Worm (Caenorhabditis elegans) whole organism, early embryonic: ENCODE measurements around the gene Y42A5A.3.

Experiments used
- B0310.2 ChIP-seq: sonication (generic microtip); optimal IDR thresholded peaks from 2 replicates; lab custom pipeline; 2016; ENCODE audit warnings: mild to moderate bottlenecking, missing genetic modification characterization, missing compliant biosample characterization
- F13C5.2 ChIP-seq: sonication (generic microtip); optimal IDR thresholded peaks from 2 replicates; lab custom pipeline; 2017; ENCODE audit warnings: mild to moderate bottlenecking, missing genetic modification characterization, inconsistent platforms, missing compliant biosample characterization
- aly-1 ChIP-seq: sonication (generic microtip); optimal IDR thresholded peaks from 2 replicates; lab custom pipeline; 2016; ENCODE audit warnings: missing genetic modification characterization, missing compliant biosample characterization
- ama-1 ChIP-seq: fragments of 150-350 bp; optimal IDR thresholded peaks from 2 replicates; lab custom pipeline; 2014
- ceh-13 ChIP-seq: fragments of 200-800 bp; sonication (Bioruptor generic); optimal IDR thresholded peaks from 2 replicates; lab custom pipeline; 2018; ENCODE audit warnings: mild to moderate bottlenecking, missing genetic modification characterization, missing compliant biosample characterization
- ceh-36 ChIP-seq: sonication (generic microtip); optimal IDR thresholded peaks from 2 replicates; lab custom pipeline; 2016; ENCODE audit warnings: missing genetic modification characterization, inconsistent platforms, missing compliant biosample characterization
- ets-7 ChIP-seq: sonication (generic microtip); optimal IDR thresholded peaks from 2 replicates; lab custom pipeline; 2016; ENCODE audit warnings: missing genotype, missing genetic modification characterization, missing compliant biosample characterization
- flt-1 ChIP-seq: fragments of 200-800 bp; sonication (Bioruptor generic); IDR thresholded peaks from 2 replicates; pipeline ENCODE4 v1.3.6; 2022; ENCODE audit warnings: missing genetic modification characterization, missing compliant biosample characterization
- hmbx-1 ChIP-seq: sonication (generic microtip); optimal IDR thresholded peaks from 2 replicates; lab custom pipeline; 2016; ENCODE audit warnings: mild to moderate bottlenecking, missing genetic modification characterization, missing compliant biosample characterization
- hmg-4 ChIP-seq: fragments of 200-800 bp; sonication (Bioruptor generic); optimal IDR thresholded peaks from 2 replicates; lab custom pipeline; 2018; ENCODE audit warnings: mild to moderate bottlenecking, missing genetic modification characterization, missing compliant biosample characterization
- hnd-1 ChIP-seq: sonication (generic microtip); optimal IDR thresholded peaks from 2 replicates; lab custom pipeline; 2016; ENCODE audit warnings: missing genetic modification characterization, missing compliant biosample characterization
- pes-1 ChIP-seq: fragments of 200-800 bp; sonication (Bioruptor generic); IDR thresholded peaks from 2 replicates; pipeline ENCODE4 v1.3.6; 2022; ENCODE audit warnings: missing genetic modification reagents, missing genetic modification characterization, missing compliant biosample characterization
- scrt-1 ChIP-seq: fragments of 200-800 bp; sonication (Bioruptor generic); IDR thresholded peaks from 2 replicates; pipeline ENCODE4 v1.3.6; 2022; ENCODE audit warnings: missing genetic modification characterization, missing compliant biosample characterization
- sea-1 ChIP-seq: fragments of 200-800 bp; sonication (Bioruptor generic); conservative IDR thresholded peaks from 2 replicates; pipeline ENCODE4 v1.3.6; 2022; ENCODE audit warnings: missing genetic modification characterization, missing compliant biosample characterization
- tbx-11 ChIP-seq: fragments of 200-800 bp; sonication (Bioruptor generic); IDR thresholded peaks from 2 replicates; pipeline ENCODE4 v1.3.6; 2022; ENCODE audit warnings: missing genetic modification characterization, missing compliant biosample characterization
- tbx-37 ChIP-seq: fragments of 200-800 bp; sonication (Bioruptor generic); conservative IDR thresholded peaks from 2 replicates; pipeline ENCODE4 v1.3.6; 2022; ENCODE audit warnings: missing genetic modification reagents, missing genetic modification characterization, missing compliant biosample characterization
- tra-4 ChIP-seq: sonication (generic microtip); optimal IDR thresholded peaks from 2 replicates; lab custom pipeline; 2017; ENCODE audit warnings: missing genetic modification characterization, missing compliant biosample characterization

Y42A5A.3 gene

DNA sequence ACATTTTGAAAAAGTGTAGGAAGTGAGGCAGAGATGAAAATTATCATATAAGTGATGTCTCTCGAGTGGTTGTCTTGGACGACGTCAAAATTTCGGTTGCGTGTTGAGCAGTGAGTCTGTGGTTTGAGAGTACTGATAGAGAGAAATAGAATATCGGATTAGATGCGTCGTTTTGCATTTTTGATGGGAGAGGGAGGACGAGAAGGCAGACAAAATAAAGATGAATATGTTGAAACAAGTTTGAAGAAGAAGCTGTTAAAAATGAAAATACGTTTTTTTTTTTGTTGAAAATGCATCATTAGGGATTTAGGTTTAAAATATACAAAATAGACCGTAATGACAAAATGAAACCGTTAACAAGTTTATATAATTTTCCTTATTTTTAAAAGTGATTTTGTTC is 32.7 kb downstream of the Y42A5A.3 start, which contains the start of gene T04C12.9:
Gene T04C12.9 (minus strand): TSS at position 101 of the 400 bp plus-strand sequence.
- TF ChIP-seq tra-4 (tag; lab: Kevin White, UChicago): no peak
- TF ChIP-seq scrt-1 (GFP tag; lab: Robert Waterston, UW): no peak
- no peak for TF ChIP-seq B0310.2
- no peak for TF ChIP-seq ceh-36 (tag; lab: Kevin White, UChicago)
- no peak for TF ChIP-seq hmg-4 (GFP tag; lab: Kevin White, UChicago)
- no peak for TF ChIP-seq tbx-37
- TF ChIP-seq ama-1: no peak
- no peak for TF ChIP-seq hnd-1 (tag; lab: Kevin White, UChicago)
- TF ChIP-seq hmbx-1 (tag; lab: Kevin White, UChicago): no peak
- no peak for TF ChIP-seq pes-1
- no peak for TF ChIP-seq tbx-11
- TF ChIP-seq ets-7 (tag; lab: Kevin White, UChicago): no peak

DNA sequence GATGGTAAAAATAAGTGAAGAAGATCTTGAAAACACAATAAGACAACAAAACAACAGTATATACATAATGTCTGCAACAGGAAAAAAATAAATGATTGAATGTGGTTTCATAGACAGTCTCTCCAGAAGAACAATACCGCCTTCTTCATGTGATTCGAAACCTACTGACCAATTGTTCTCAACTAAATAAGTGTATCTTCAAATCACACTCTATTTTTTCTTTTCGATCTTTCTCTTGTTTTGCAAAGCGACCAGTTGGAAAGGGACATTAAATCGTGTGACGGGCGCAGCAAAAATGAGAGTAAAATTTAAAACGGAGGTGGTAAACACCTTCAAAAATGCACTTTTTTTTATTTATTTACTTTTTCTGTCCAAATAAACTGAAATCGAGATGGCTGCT is 33.9 kb downstream of the Y42A5A.3 start:
- TF ChIP-seq ceh-13 (GFP tag; lab: Kevin White, UChicago) (no peak), pes-1 (no peak), tbx-11 (no peak), sea-1 (GFP tag; lab: Robert Waterston, UW) (no peak), ets-7 (tag; lab: Kevin White, UChicago) (no peak), ceh-36 (tag; lab: Kevin White, UChicago) (no peak), tbx-37 (no peak), tra-4 (tag; lab: Kevin White, UChicago) (no peak), hnd-1 (tag; lab: Kevin White, UChicago) (no peak), hmg-4 (GFP tag; lab: Kevin White, UChicago) (no peak), aly-1 (tag; lab: Kevin White, UChicago) (no peak), B0310.2 (no peak), F13C5.2 (tag; lab: Kevin White, UChicago) (no peak), scrt-1 (GFP tag; lab: Robert Waterston, UW) (no peak), flt-1 (GFP tag; lab: Robert Waterston, UW) (no peak), ama-1 (no peak), hmbx-1 (tag; lab: Kevin White, UChicago) (no peak)

ce11 chrV:11060239-11060984 is 35.4 kb downstream of the Y42A5A.3 start, which contains the start of gene T04C12.11:
TSS of gene T04C12.11 (minus strand) at chrV:11060289.
- TF ChIP-seq B0310.2: no peak

- TF ChIP-seq F13C5.2 (tag; lab: Kevin White, UChicago) (no peak), tbx-37 (no peak), hnd-1 (tag; lab: Kevin White, UChicago) (no peak), flt-1 (GFP tag; lab: Robert Waterston, UW) (no peak), scrt-1 (GFP tag; lab: Robert Waterston, UW) (no peak), tra-4 (tag; lab: Kevin White, UChicago) (no peak), ceh-36 (tag; lab: Kevin White, UChicago) (no peak), hmg-4 (GFP tag; lab: Kevin White, UChicago) (no peak), aly-1 (tag; lab: Kevin White, UChicago) (no peak), ets-7 (tag; lab: Kevin White, UChicago) (no peak), sea-1 (GFP tag; lab: Robert Waterston, UW) (no peak), ama-1 (no peak), tbx-11 (no peak), ceh-13 (GFP tag; lab: Kevin White, UChicago) (no peak), hmbx-1 (tag; lab: Kevin White, UChicago) (no peak), pes-1 (no peak), B0310.2 (no peak)
Observed at ce11 chrV:11059180-11059579, 36.6 kb downstream of the Y42A5A.3 start, which contains the start of gene T04C12.1. TSS of gene T04C12.1 (minus strand) at chrV:11059269.

DNA sequence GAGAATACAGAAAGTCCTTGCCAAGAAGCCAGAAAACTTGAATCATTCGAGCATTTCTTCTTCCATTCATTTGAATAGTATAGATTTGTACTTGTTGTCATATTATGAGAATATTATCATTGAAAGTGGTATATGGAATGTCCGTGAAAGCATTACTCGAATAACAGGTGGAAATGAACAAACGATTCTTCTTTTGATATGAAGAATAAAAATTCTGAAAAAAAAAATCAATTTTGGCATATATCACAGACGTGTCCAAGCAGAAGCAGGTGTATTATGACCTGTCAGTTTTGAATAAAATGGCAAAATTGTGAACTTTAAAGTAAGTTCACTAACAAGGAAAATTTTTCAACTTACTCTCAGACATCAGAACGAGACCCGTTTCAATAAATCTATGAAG is 38.7 kb downstream of the Y42A5A.3 start, which contains the start of gene srh-75:
Gene srh-75 (minus strand): TSS at position 101 of the 400 bp plus-strand sequence.
- TF ChIP-seq ama-1 (no peak), ets-7 (tag; lab: Kevin White, UChicago) (no peak), ceh-13 (GFP tag; lab: Kevin White, UChicago) (no peak), tra-4 (tag; lab: Kevin White, UChicago) (no peak), pes-1 (no peak), hmg-4 (GFP tag; lab: Kevin White, UChicago) (no peak), hmbx-1 (tag; lab: Kevin White, UChicago) (no peak), aly-1 (tag; lab: Kevin White, UChicago) (no peak), hnd-1 (tag; lab: Kevin White, UChicago) (no peak)

DNA sequence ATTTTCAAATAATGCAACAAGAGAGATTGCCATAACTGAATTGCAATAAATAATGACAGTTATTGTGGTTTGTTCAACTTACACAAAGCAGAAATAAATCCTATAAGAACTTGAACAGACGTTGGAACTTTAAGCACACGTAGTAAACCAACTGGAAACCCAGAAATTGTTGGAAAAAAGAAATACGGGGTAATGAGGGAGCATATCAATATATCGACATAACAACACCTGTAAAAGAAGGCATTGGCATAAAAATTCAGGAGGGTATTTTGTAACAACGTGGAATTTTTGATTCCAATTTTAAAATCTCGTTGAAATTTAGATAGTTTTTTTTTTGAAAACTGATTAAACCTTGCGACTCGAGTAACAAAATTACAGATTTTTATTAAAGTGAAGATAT is 39.3 kb downstream of the Y42A5A.3 start:
- TF ChIP-seq sea-1 (GFP tag; lab: Robert Waterston, UW): no peak
- no peak for TF ChIP-seq ama-1
- no peak for TF ChIP-seq pes-1
- TF ChIP-seq F13C5.2 (tag; lab: Kevin White, UChicago): no peak
- TF ChIP-seq B0310.2: no peak
- TF ChIP-seq scrt-1 (GFP tag; lab: Robert Waterston, UW): no peak
- no peak for TF ChIP-seq tbx-11
- no peak for TF ChIP-seq ceh-13 (GFP tag; lab: Kevin White, UChicago)
- no peak for TF ChIP-seq tra-4 (tag; lab: Kevin White, UChicago)
- no peak for TF ChIP-seq hmg-4 (GFP tag; lab: Kevin White, UChicago)
- no peak for TF ChIP-seq hmbx-1 (tag; lab: Kevin White, UChicago)
- TF ChIP-seq aly-1 (tag; lab: Kevin White, UChicago): no peak
- TF ChIP-seq hnd-1 (tag; lab: Kevin White, UChicago): no peak
- no peak for TF ChIP-seq ceh-36 (tag; lab: Kevin White, UChicago)
- TF ChIP-seq tbx-37: no peak
- no peak for TF ChIP-seq ets-7 (tag; lab: Kevin White, UChicago)
- TF ChIP-seq flt-1 (GFP tag; lab: Robert Waterston, UW): no peak

DNA sequence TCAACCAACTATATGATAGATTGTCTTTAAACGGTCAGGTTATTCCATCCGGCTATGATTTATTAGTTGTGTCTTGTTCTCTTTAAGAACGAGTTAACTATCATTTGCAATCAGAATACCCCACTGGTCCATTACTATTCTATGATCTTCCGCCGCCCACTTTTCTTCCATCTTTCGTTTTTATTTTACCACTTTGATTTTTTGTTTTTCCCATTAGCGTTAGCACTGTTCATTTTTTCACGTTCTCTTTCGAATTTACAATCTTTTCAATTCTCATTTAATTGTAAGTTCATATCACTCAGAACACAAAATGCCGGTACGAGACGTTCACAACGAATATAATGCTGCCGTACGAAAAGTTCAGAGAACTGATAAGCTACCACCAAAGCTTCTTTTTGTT is 41.9 kb downstream of the Y42A5A.3 start, which contains the start of gene T04C12.7:
Gene T04C12.7 (plus strand): TSS at position 301 of the 400 bp plus-strand sequence.
- TF ChIP-seq tbx-37 (no peak), hnd-1 (tag; lab: Kevin White, UChicago) (no peak)
